Worm (Caenorhabditis elegans): Measurements from ENCODE around the gene ZK688.7.

- no peak for TF ChIP-seq ztf-4 (tag; optimal IDR thresholded peaks at IDR 0.05)
- TF ChIP-seq nhr-237 (tag; optimal IDR thresholded peaks at IDR 0.05) = peak; percentile 1
- TF ChIP-seq lin-39 (tag; optimal IDR thresholded peaks at IDR 0.05) = no peak
- TF ChIP-seq elt-3 (tag; optimal IDR thresholded peaks at IDR 0.05) = peak in 5 of 6 experiments; percentile 27 to 85 (median 48)
- no peak for TF ChIP-seq elt-2 (tag; optimal IDR thresholded peaks at IDR 0.05)
- no peak for TF ChIP-seq snpc-4 (tag; optimal IDR thresholded peaks at IDR 0.05)
- no peak for TF ChIP-seq C34B4.2 (tag; optimal IDR thresholded peaks at IDR 0.05)
- no peak for TF ChIP-seq aha-1 (tag; optimal IDR thresholded peaks at IDR 0.05)
- no peak for TF ChIP-seq fkh-10 (GFP tag; optimal IDR thresholded peaks at IDR 0.05)
- TF ChIP-seq xbp-1 (tag; optimal IDR thresholded peaks at IDR 0.05) = no peak
- no peak for TF ChIP-seq nhr-11 (tag; optimal IDR thresholded peaks at IDR 0.05)
- no peak for TF ChIP-seq C04F5.9 (tag; optimal IDR thresholded peaks at IDR 0.05)
- no peak for TF ChIP-seq ceh-82 (tag; optimal IDR thresholded peaks at IDR 0.05)
Measured at ce11 chrIII:7897733-7898132, 13.7 kb downstream of the ZK688.7 start.
